Worm (Caenorhabditis elegans) whole organism, L3 larva: ENCODE measurements around the gene F23H12.7.

ENCODE experiments used
- R02D3.7 ChIP-seq: fragments of 150-350 bp; optimal IDR thresholded peaks from 2 replicates; lab custom pipeline; 2014; ENCODE audit warnings: missing biosample characterization, missing genetic modification characterization
- ZK546.5 ChIP-seq: sonication (generic microtip); optimal IDR thresholded peaks from 2 replicates; lab custom pipeline; 2017; ENCODE audit warnings: missing biosample characterization, missing genetic modification characterization
- aly-2 ChIP-seq: fragments of 150-350 bp; optimal IDR thresholded peaks from 2 replicates; lab custom pipeline; 2014; ENCODE audit warnings: missing biosample characterization, missing genetic modification characterization
- ama-1 ChIP-seq: fragments of 150-350 bp; optimal IDR thresholded peaks from 2 replicates; lab custom pipeline; 2018
- ceh-16 ChIP-seq: sonication (generic microtip); optimal IDR thresholded peaks from 2 replicates; lab custom pipeline; 2017; ENCODE audit warnings: missing biosample characterization, missing genetic modification characterization
- ceh-28 ChIP-seq: fragments of 150-350 bp; optimal IDR thresholded peaks from 2 replicates; lab custom pipeline; 2014; ENCODE audit warnings: missing biosample characterization, missing genetic modification reagents, missing genetic modification characterization
- ceh-82 ChIP-seq: fragments of 150-350 bp; optimal IDR thresholded peaks from 2 replicates; lab custom pipeline; 2014; ENCODE audit warnings: missing biosample characterization, missing genetic modification characterization
- ceh-9 ChIP-seq: sonication (generic microtip); optimal IDR thresholded peaks from 2 replicates; lab custom pipeline; 2018; ENCODE audit warnings: missing biosample characterization, missing genetic modification characterization
- daf-12 ChIP-seq: fragments of 150-350 bp; optimal IDR thresholded peaks from 2 replicates; lab custom pipeline; 2014; ENCODE audit warnings: missing biosample characterization, missing genetic modification reagents, missing genetic modification characterization
- egl-27 ChIP-seq: sonication (generic microtip); optimal IDR thresholded peaks from 4 replicates; lab custom pipeline; 2017; ENCODE audit warnings: missing biosample characterization, missing genetic modification reagents, missing genetic modification characterization
- egl-5 ChIP-seq: fragments of 150-350 bp; optimal IDR thresholded peaks from 2 replicates; lab custom pipeline; 2017; ENCODE audit warnings: missing biosample characterization, missing genetic modification reagents, missing genetic modification characterization, inconsistent platforms
- elt-1 ChIP-seq: fragments of 150-350 bp; optimal IDR thresholded peaks from 2 replicates; lab custom pipeline; 2014; ENCODE audit warnings: missing biosample characterization, missing genetic modification characterization
- elt-2 ChIP-seq: sonication (generic microtip); optimal IDR thresholded peaks from 2 replicates; lab custom pipeline; 2016; ENCODE audit warnings: missing genetic modification reagents, mild to moderate bottlenecking, missing genetic modification characterization, missing compliant biosample characterization
- elt-3 ChIP-seq, 3 experiments: fragments of 150-350 bp in 1 of 3; sonication (generic microtip) in 2 of 3; optimal IDR thresholded peaks; 2 replicates in 2 of 3; 4 replicates in 1 of 3; lab custom pipeline; 2014 to 2017; ENCODE audit warnings: missing biosample characterization in 3 of 3, missing genetic modification characterization in 3 of 3
- eor-1 ChIP-seq, 2 experiments: fragments of 150-350 bp; optimal IDR thresholded peaks; 2 replicates each; lab custom pipeline; 2014 to 2018; ENCODE audit warnings: missing biosample characterization in 2 of 2, missing genetic modification characterization in 2 of 2
- fkh-10 ChIP-seq: sonication (generic microtip); optimal IDR thresholded peaks from 2 replicates; lab custom pipeline; 2017; ENCODE audit warnings: missing biosample characterization, missing genetic modification reagents, missing genetic modification characterization
- fkh-2 ChIP-seq: fragments of 150-350 bp; optimal IDR thresholded peaks from 2 replicates; lab custom pipeline; 2014; ENCODE audit warnings: missing biosample characterization, missing genetic modification reagents, missing genetic modification characterization
- fos-1 ChIP-seq: fragments of 150-350 bp; optimal IDR thresholded peaks from 2 replicates; lab custom pipeline; 2014; ENCODE audit warnings: missing biosample characterization, missing genetic modification characterization
- hmg-11 ChIP-seq: sonication (generic microtip); optimal IDR thresholded peaks from 2 replicates; lab custom pipeline; 2016; ENCODE audit warnings: missing genetic modification characterization, missing compliant biosample characterization
- jun-1 ChIP-seq: fragments of 150-350 bp; optimal IDR thresholded peaks from 2 replicates; lab custom pipeline; 2014; ENCODE audit warnings: missing biosample characterization, missing genetic modification reagents, missing genetic modification characterization
- lin-15B ChIP-seq: fragments of 150-350 bp; optimal IDR thresholded peaks from 2 replicates; lab custom pipeline; 2014; ENCODE audit warnings: missing biosample characterization, missing genetic modification characterization
- lin-39 ChIP-seq: fragments of 150-350 bp; optimal IDR thresholded peaks from 2 replicates; lab custom pipeline; 2018; ENCODE audit warnings: missing biosample characterization, missing genetic modification reagents, missing genetic modification characterization
- lsy-12 ChIP-seq: sonication (generic microtip); optimal IDR thresholded peaks from 2 replicates; lab custom pipeline; 2016; ENCODE audit warnings: mild to moderate bottlenecking, missing genetic modification characterization, missing compliant biosample characterization
- mdl-1 ChIP-seq: fragments of 150-350 bp; optimal IDR thresholded peaks from 2 replicates; lab custom pipeline; 2014; ENCODE audit warnings: missing biosample characterization, missing genetic modification characterization
- mml-1 ChIP-seq: fragments of 150-350 bp; sonication (generic microtip); optimal IDR thresholded peaks from 3 replicates; lab custom pipeline; 2014; ENCODE audit warnings: missing biosample characterization, missing genetic modification characterization
- nfya-1 ChIP-seq: sonication (generic microtip); optimal IDR thresholded peaks from 2 replicates; lab custom pipeline; 2017; ENCODE audit warnings: missing genetic modification characterization, mild to moderate bottlenecking, missing compliant biosample characterization, antibody characterized with exemption, moderate library complexity; ENCODE audit not compliant: insufficient read depth
- nhr-11 ChIP-seq: fragments of 150-350 bp; optimal IDR thresholded peaks from 2 replicates; lab custom pipeline; 2014; ENCODE audit warnings: missing biosample characterization, missing genetic modification characterization
- nhr-12 ChIP-seq: fragments of 150-350 bp; optimal IDR thresholded peaks from 2 replicates; lab custom pipeline; 2014; ENCODE audit warnings: missing biosample characterization, missing genetic modification characterization
- nhr-23 ChIP-seq: fragments of 150-350 bp; optimal IDR thresholded peaks from 2 replicates; lab custom pipeline; 2014; ENCODE audit warnings: missing biosample characterization, missing genetic modification reagents, missing genetic modification characterization
- nhr-237 ChIP-seq: fragments of 150-350 bp; optimal IDR thresholded peaks from 2 replicates; lab custom pipeline; 2014; ENCODE audit warnings: missing biosample characterization, missing genetic modification characterization
- nhr-25 ChIP-seq: sonication (generic microtip); optimal IDR thresholded peaks from 2 replicates; lab custom pipeline; 2017; ENCODE audit warnings: missing biosample characterization, missing genetic modification characterization
- nhr-28 ChIP-seq: fragments of 150-350 bp; optimal IDR thresholded peaks from 2 replicates; lab custom pipeline; 2014; ENCODE audit warnings: missing biosample characterization, missing genetic modification characterization
- nhr-43 ChIP-seq: sonication (generic microtip); optimal IDR thresholded peaks from 2 replicates; lab custom pipeline; 2016; ENCODE audit warnings: mild to moderate bottlenecking, missing genetic modification characterization, missing compliant biosample characterization; ENCODE audit not compliant: poor library complexity, severe bottlenecking
- nhr-67 ChIP-seq: fragments of 150-350 bp; optimal IDR thresholded peaks from 2 replicates; lab custom pipeline; 2014; ENCODE audit warnings: missing biosample characterization, missing genetic modification characterization
- nhr-76 ChIP-seq: fragments of 150-350 bp; sonication (generic microtip); optimal IDR thresholded peaks from 5 replicates; lab custom pipeline; 2014; ENCODE audit warnings: missing biosample characterization, missing genetic modification characterization
- nhr-77 ChIP-seq: fragments of 150-350 bp; optimal IDR thresholded peaks from 2 replicates; lab custom pipeline; 2014; ENCODE audit warnings: missing biosample characterization, missing genetic modification characterization
- pha-4 ChIP-seq: fragments of 150-350 bp; optimal IDR thresholded peaks from 2 replicates; lab custom pipeline; 2014; ENCODE audit warnings: missing biosample characterization, missing genetic modification reagents, missing genetic modification characterization
- pqm-1 ChIP-seq: fragments of 150-350 bp; optimal IDR thresholded peaks from 2 replicates; lab custom pipeline; 2017; ENCODE audit warnings: missing biosample characterization, missing genetic modification characterization, inconsistent platforms
- sea-2 ChIP-seq: fragments of 150-350 bp; sonication (generic microtip); optimal IDR thresholded peaks from 4 replicates; lab custom pipeline; 2014; ENCODE audit warnings: missing biosample characterization, missing genetic modification reagents, missing genetic modification characterization
- skn-1 ChIP-seq: fragments of 150-350 bp; optimal IDR thresholded peaks from 2 replicates; lab custom pipeline; 2014; ENCODE audit warnings: missing biosample characterization, missing genetic modification characterization
- snpc-4 ChIP-seq: fragments of 150-350 bp; optimal IDR thresholded peaks from 2 replicates; lab custom pipeline; 2014; ENCODE audit warnings: missing biosample characterization, missing genetic modification characterization
- tbx-2 ChIP-seq: sonication (generic microtip); optimal IDR thresholded peaks from 2 replicates; lab custom pipeline; 2016; ENCODE audit warnings: mild to moderate bottlenecking, missing genetic modification characterization, missing compliant biosample characterization
- unc-39 ChIP-seq: sonication (generic microtip); optimal IDR thresholded peaks from 4 replicates; lab custom pipeline; 2017; ENCODE audit warnings: missing biosample characterization, missing genetic modification characterization
- unc-62 ChIP-seq: fragments of 150-350 bp; sonication (generic microtip); optimal IDR thresholded peaks from 4 replicates; lab custom pipeline; 2014; ENCODE audit warnings: missing biosample characterization, missing genetic modification reagents, missing genetic modification characterization
- zag-1 ChIP-seq: fragments of 150-350 bp; optimal IDR thresholded peaks from 2 replicates; lab custom pipeline; 2014; ENCODE audit warnings: missing biosample characterization, missing genetic modification characterization
- ztf-11 ChIP-seq: fragments of 150-350 bp; optimal IDR thresholded peaks from 2 replicates; lab custom pipeline; 2014; ENCODE audit warnings: missing biosample characterization, missing genetic modification characterization
- ztf-4 ChIP-seq: fragments of 150-350 bp; optimal IDR thresholded peaks from 2 replicates; lab custom pipeline; 2014; ENCODE audit warnings: missing biosample characterization, missing genetic modification characterization

Gene F23H12.7

ce11 chrV:12352881-12353280, 18.6 kb upstream of the F23H12.7 start:
- no peak for TF ChIP-seq nhr-25
- no peak for TF ChIP-seq snpc-4
- TF ChIP-seq nhr-12 (tag; lab: Kevin White, UChicago) = no peak
- TF ChIP-seq ama-1 = peak; percentile 51
- no peak for TF ChIP-seq tbx-2
- no peak for TF ChIP-seq nhr-77 (tag; lab: Kevin White, UChicago)
- TF ChIP-seq ztf-4 (tag; lab: Kevin White, UChicago) = no peak
- no peak for TF ChIP-seq nhr-237 (tag; lab: Kevin White, UChicago)

DNA sequence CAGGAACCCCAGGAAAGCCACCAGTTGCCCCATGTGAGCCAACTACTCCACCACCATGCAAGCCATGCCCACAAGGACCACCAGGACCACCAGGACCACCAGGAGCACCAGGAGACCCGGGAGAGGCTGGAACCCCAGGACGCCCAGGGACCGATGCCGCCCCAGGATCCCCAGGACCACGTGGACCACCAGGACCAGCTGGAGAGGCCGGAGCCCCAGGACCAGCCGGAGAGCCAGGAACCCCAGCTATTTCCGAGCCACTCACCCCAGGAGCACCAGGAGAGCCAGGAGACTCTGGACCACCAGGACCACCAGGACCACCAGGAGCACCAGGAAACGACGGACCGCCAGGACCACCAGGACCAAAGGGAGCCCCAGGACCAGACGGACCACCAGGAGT, 18.0 kb upstream of the F23H12.7 start:
- no peak for TF ChIP-seq nhr-23 (tag; lab: Kevin White, UChicago)
- peak; percentile 25 for TF ChIP-seq nhr-43 (tag; lab: Kevin White, UChicago)
- no peak for TF ChIP-seq egl-27 (tag; lab: Kevin White, UChicago)
- no peak for TF ChIP-seq fkh-2 (tag; lab: Kevin White, UChicago)
- TF ChIP-seq nhr-28 (tag; lab: Kevin White, UChicago) = no peak
- TF ChIP-seq pqm-1 (tag; lab: Kevin White, UChicago) = no peak

ce11 chrV:12354193-12354830, 17.2 kb upstream of the F23H12.7 start:
- TF ChIP-seq nhr-76 (no peak), zag-1 (tag; lab: Kevin White, UChicago) (no peak), elt-2 (tag; lab: Kevin White, UChicago) (no peak), ceh-82 (tag; lab: Kevin White, UChicago) (no peak), skn-1 (tag; lab: Kevin White, UChicago) (no peak), eor-1 (tag; optimal IDR thresholded peaks at IDR 0.05; lab: Kevin White, UChicago) (no peak), ZK546.5 (tag; lab: Kevin White, UChicago) (no peak), elt-3 (tag; optimal IDR thresholded peaks at IDR 0.05; lab: Kevin White, UChicago) (peak in 1 of 3 experiments; percentile 35), fkh-10 (GFP tag; lab: Kevin White, UChicago) (no peak), nhr-23 (tag; lab: Kevin White, UChicago) (peak; percentile 45), jun-1 (tag; lab: Kevin White, UChicago) (no peak), hmg-11 (tag; lab: Kevin White, UChicago) (no peak), snpc-4 (no peak), aly-2 (tag; lab: Kevin White, UChicago) (peak; percentile 62), fos-1 (tag; lab: Kevin White, UChicago) (no peak), nhr-67 (no peak), nfya-1 (tag; lab: Kevin White, UChicago) (no peak), nhr-77 (tag; lab: Kevin White, UChicago) (no peak), R02D3.7 (tag; lab: Kevin White, UChicago) (no peak), nhr-237 (tag; lab: Kevin White, UChicago) (no peak), unc-39 (no peak), lsy-12 (tag; lab: Kevin White, UChicago) (peak; percentile 34), pqm-1 (tag; lab: Kevin White, UChicago) (no peak), fkh-2 (tag; lab: Kevin White, UChicago) (no peak), nhr-28 (tag; lab: Kevin White, UChicago) (peak; percentile 1), nhr-43 (tag; lab: Kevin White, UChicago) (peak; percentile 91), sea-2 (GFP tag; lab: Kevin White, UChicago) (no peak), elt-1 (tag; lab: Kevin White, UChicago) (peak; percentile 44), mdl-1 (no peak), ztf-11 (tag; lab: Kevin White, UChicago) (no peak), lin-15B (tag; lab: Kevin White, UChicago) (no peak), nhr-11 (tag; lab: Kevin White, UChicago) (no peak), unc-62 (no peak), ceh-28 (tag; lab: Kevin White, UChicago) (no peak), ceh-9 (no peak), nhr-25 (peak; percentile 43), ceh-16 (no peak), ztf-4 (tag; lab: Kevin White, UChicago) (no peak), tbx-2 (peak; percentile 11), pha-4 (tag; lab: Kevin White, UChicago) (no peak), mml-1 (tag; lab: Kevin White, UChicago) (no peak), egl-5 (no peak), lin-39 (tag; lab: Kevin White, UChicago) (no peak), egl-27 (tag; lab: Kevin White, UChicago) (no peak), nhr-12 (tag; lab: Kevin White, UChicago) (no peak), daf-12 (tag; lab: Kevin White, UChicago) (no peak), ama-1 (peak; percentile 76)
